Worm (Caenorhabditis elegans) whole organism, L4 larva: ENCODE results near the gene spl-1.
A peak's percentile ranks its signal among the peaks of the same experiment; 100 is the strongest.

Experiments
- D1046.2 ChIP-seq: fragments of 200-800 bp; sonication (Bioruptor generic); IDR thresholded peaks from 2 replicates; pipeline ENCODE4 v1.3.6; 2022; ENCODE audit warnings: missing genetic modification characterization, missing compliant biosample characterization
- F10B5.3 ChIP-seq: sonication (generic microtip); optimal IDR thresholded peaks from 2 replicates; lab custom pipeline; 2016; ENCODE audit warnings: mild to moderate bottlenecking, missing genetic modification characterization, missing compliant biosample characterization
- F26F4.8 ChIP-seq: fragments of 200-800 bp; sonication (Bioruptor generic); conservative IDR thresholded peaks from 2 replicates; pipeline ENCODE4 v1.3.6; 2022; ENCODE audit warnings: missing genetic modification characterization, missing compliant biosample characterization
- F37D6.2 ChIP-seq: sonication (generic microtip); optimal IDR thresholded peaks from 2 replicates; lab custom pipeline; 2016; ENCODE audit warnings: mild to moderate bottlenecking, missing genetic modification characterization, missing compliant biosample characterization
- T20F7.1 ChIP-seq: fragments of 200-800 bp; sonication (Bioruptor generic); optimal IDR thresholded peaks from 2 replicates; lab custom pipeline; 2018; ENCODE audit warnings: mild to moderate bottlenecking, missing genetic modification characterization, missing compliant biosample characterization
- Y48G9A.11 ChIP-seq: fragments of 200-800 bp; sonication (Bioruptor generic); IDR thresholded peaks from 2 replicates; pipeline ENCODE4 v1.3.6; 2022; ENCODE audit warnings: missing genetic modification reagents, missing genetic modification characterization, missing compliant biosample characterization
- ZK546.5 ChIP-seq, 2 experiments: sonication (generic microtip); optimal IDR thresholded peaks; 2 replicates each; lab custom pipeline; 2017; ENCODE audit warnings: missing biosample characterization in 2 of 2, missing genetic modification characterization in 2 of 2
- aha-1 ChIP-seq: fragments of 150-350 bp; peaks from one replicate; lab custom pipeline; 2014; ENCODE audit warnings: missing biosample characterization, missing genetic modification characterization
- ama-1 ChIP-seq: fragments of 150-350 bp; optimal IDR thresholded peaks from 2 replicates; lab custom pipeline; 2014; ENCODE audit warnings: inconsistent platforms, mixed read lengths
- ceh-28 ChIP-seq: fragments of 150-350 bp; optimal IDR thresholded peaks from 2 replicates; lab custom pipeline; 2014; ENCODE audit warnings: missing biosample characterization, missing genetic modification reagents, missing genetic modification characterization
- daf-16 ChIP-seq, 3 experiments: sonication (generic microtip); optimal IDR thresholded peaks; 2 replicates each; lab custom pipeline; 2016 to 2017; ENCODE audit warnings: missing genetic modification characterization in 3 of 3, missing genetic modification reagents in 3 of 3, mild to moderate bottlenecking in 2 of 3, missing compliant biosample characterization in 2 of 3, missing biosample characterization in 1 of 3, moderate library complexity in 1 of 3
- daf-8 ChIP-seq: fragments of 200-800 bp; sonication (Bioruptor generic); IDR thresholded peaks from 2 replicates; pipeline ENCODE4 v1.3.6; 2022; ENCODE audit warnings: missing genetic modification characterization, missing compliant biosample characterization
- dmd-6 ChIP-seq: fragments of 200-800 bp; sonication (Bioruptor generic); IDR thresholded peaks from 2 replicates; pipeline ENCODE4 v1.3.6; 2022; ENCODE audit warnings: missing genetic modification reagents, missing genetic modification characterization, missing compliant biosample characterization
- dpl-1 ChIP-seq: fragments of 150-350 bp; optimal IDR thresholded peaks from 2 replicates; lab custom pipeline; 2014; ENCODE audit warnings: missing biosample characterization, missing genetic modification reagents, missing genetic modification characterization
- dve-1 ChIP-seq: sonication (generic microtip); optimal IDR thresholded peaks from 2 replicates; lab custom pipeline; 2017; ENCODE audit warnings: antibody characterized with exemption, mild to moderate bottlenecking, missing genetic modification characterization, missing compliant biosample characterization; ENCODE audit not compliant: insufficient read depth
- hif-1 ChIP-seq, 2 experiments: sonication (generic microtip); optimal IDR thresholded peaks; 2 replicates each; lab custom pipeline; 2016 to 2017; ENCODE audit warnings: missing compliant biosample characterization in 2 of 2, missing genetic modification characterization in 2 of 2, missing genetic modification reagents in 2 of 2, missing genotype in 2 of 2, mild to moderate bottlenecking in 1 of 2
- hlh-11 ChIP-seq: fragments of 200-800 bp; sonication (Bioruptor generic); optimal IDR thresholded peaks from 2 replicates; lab custom pipeline; 2018; ENCODE audit warnings: mild to moderate bottlenecking, missing genetic modification characterization, missing compliant biosample characterization
- jun-1 ChIP-seq: fragments of 150-350 bp; optimal IDR thresholded peaks from 2 replicates; lab custom pipeline; 2014; ENCODE audit warnings: missing biosample characterization, missing genetic modification reagents, missing genetic modification characterization
- lin-38 ChIP-seq: fragments of 200-800 bp; sonication (Bioruptor generic); IDR thresholded peaks from 2 replicates; pipeline ENCODE4 v1.3.6; 2022; ENCODE audit warnings: missing genetic modification reagents, missing genetic modification characterization, missing compliant biosample characterization
- madf-9 ChIP-seq: fragments of 200-800 bp; sonication (Bioruptor generic); conservative IDR thresholded peaks from 2 replicates; pipeline ENCODE4 v1.3.6; 2022; ENCODE audit warnings: missing genetic modification reagents, missing genetic modification characterization, missing compliant biosample characterization
- mep-1 ChIP-seq: fragments of 150-350 bp; sonication (generic microtip); optimal IDR thresholded peaks from 3 replicates; lab custom pipeline; 2014; ENCODE audit warnings: missing biosample characterization, missing genetic modification characterization
- nhr-102 ChIP-seq: sonication (generic microtip); optimal IDR thresholded peaks from 2 replicates; lab custom pipeline; 2016; ENCODE audit warnings: mild to moderate bottlenecking, missing genetic modification characterization, moderate library complexity, missing compliant biosample characterization
- nhr-237 ChIP-seq: sonication (generic microtip); optimal IDR thresholded peaks from 2 replicates; lab custom pipeline; 2017; ENCODE audit warnings: missing biosample characterization, missing genetic modification characterization
- nhr-28 ChIP-seq: fragments of 150-350 bp; optimal IDR thresholded peaks from 2 replicates; lab custom pipeline; 2014; ENCODE audit warnings: missing biosample characterization, missing genetic modification characterization
- nhr-48 ChIP-seq: sonication (generic microtip); optimal IDR thresholded peaks from 2 replicates; lab custom pipeline; 2016; ENCODE audit warnings: mild to moderate bottlenecking, missing genetic modification characterization, missing compliant biosample characterization
- nhr-77 ChIP-seq: fragments of 150-350 bp; optimal IDR thresholded peaks from 2 replicates; lab custom pipeline; 2014; ENCODE audit warnings: missing biosample characterization, missing genetic modification characterization
- php-3 ChIP-seq: fragments of 200-800 bp; sonication (Bioruptor generic); IDR thresholded peaks from 2 replicates; pipeline ENCODE4 v1.3.6; 2022; ENCODE audit warnings: missing genetic modification reagents, missing genetic modification characterization, missing compliant biosample characterization
- pqm-1 ChIP-seq: sonication (generic microtip); optimal IDR thresholded peaks from 2 replicates; lab custom pipeline; 2017; ENCODE audit warnings: missing biosample characterization, missing genetic modification characterization
- rbr-2 ChIP-seq: sonication (generic microtip); optimal IDR thresholded peaks from 2 replicates; lab custom pipeline; 2016; ENCODE audit warnings: missing genotype, missing genetic modification characterization, missing compliant biosample characterization
- saeg-2 ChIP-seq: fragments of 200-800 bp; sonication (Bioruptor generic); IDR thresholded peaks from 2 replicates; pipeline ENCODE4 v1.3.6; 2022; ENCODE audit warnings: missing genetic modification reagents, missing genetic modification characterization, missing compliant biosample characterization
- set-16 ChIP-seq: fragments of 200-800 bp; sonication (Bioruptor generic); IDR thresholded peaks from 2 replicates; pipeline ENCODE4 v1.3.6; 2022; ENCODE audit warnings: missing genetic modification reagents, missing genetic modification characterization, missing compliant biosample characterization
- skn-1 ChIP-seq: fragments of 150-350 bp; optimal IDR thresholded peaks from 2 replicates; lab custom pipeline; 2014; ENCODE audit warnings: missing biosample characterization, missing genetic modification characterization
- snpc-1.2 ChIP-seq: fragments of 200-800 bp; sonication (Bioruptor generic); IDR thresholded peaks from 2 replicates; pipeline ENCODE4 v1.3.6; 2022; ENCODE audit warnings: missing genetic modification reagents, missing genetic modification characterization, missing compliant biosample characterization
- spr-1 ChIP-seq: sonication (generic microtip); optimal IDR thresholded peaks from 2 replicates; lab custom pipeline; 2016; ENCODE audit warnings: mild to moderate bottlenecking, missing genetic modification characterization, missing compliant biosample characterization
- spr-3 ChIP-seq: fragments of 200-800 bp; sonication (Bioruptor generic); optimal IDR thresholded peaks from 2 replicates; lab custom pipeline; 2018; ENCODE audit warnings: mild to moderate bottlenecking, missing genetic modification characterization, missing compliant biosample characterization
- tag-97 ChIP-seq: fragments of 200-800 bp; sonication (Bioruptor generic); IDR thresholded peaks from 2 replicates; pipeline ENCODE4 v1.3.6; 2022; ENCODE audit warnings: missing genetic modification characterization, missing compliant biosample characterization
- unc-62 ChIP-seq, 3 experiments: fragments of 150-350 bp in 1 of 3; sonication (generic microtip); optimal IDR thresholded peaks in 2 of 3; peaks in 1 of 3; 1 replicate in 1 of 3; 2 replicates in 2 of 3; lab custom pipeline; 2014 to 2017; ENCODE audit warnings: missing biosample characterization in 3 of 3, missing genetic modification characterization in 3 of 3, missing genetic modification reagents in 3 of 3, missing genotype in 1 of 3
- vab-7 ChIP-seq: fragments of 200-800 bp; sonication (Bioruptor generic); IDR thresholded peaks from 2 replicates; pipeline ENCODE4 v1.3.6; 2022; ENCODE audit warnings: missing genetic modification reagents, missing genetic modification characterization, missing compliant biosample characterization
- zip-11 ChIP-seq: fragments of 200-800 bp; sonication (Bioruptor generic); IDR thresholded peaks from 2 replicates; pipeline ENCODE4 v1.3.6; 2022; ENCODE audit warnings: missing genetic modification characterization, missing compliant biosample characterization
- zip-2 ChIP-seq: fragments of 150-350 bp; optimal IDR thresholded peaks from 2 replicates; lab custom pipeline; 2014; ENCODE audit warnings: missing biosample characterization, missing genetic modification characterization

The spl-1 gene

DNA sequence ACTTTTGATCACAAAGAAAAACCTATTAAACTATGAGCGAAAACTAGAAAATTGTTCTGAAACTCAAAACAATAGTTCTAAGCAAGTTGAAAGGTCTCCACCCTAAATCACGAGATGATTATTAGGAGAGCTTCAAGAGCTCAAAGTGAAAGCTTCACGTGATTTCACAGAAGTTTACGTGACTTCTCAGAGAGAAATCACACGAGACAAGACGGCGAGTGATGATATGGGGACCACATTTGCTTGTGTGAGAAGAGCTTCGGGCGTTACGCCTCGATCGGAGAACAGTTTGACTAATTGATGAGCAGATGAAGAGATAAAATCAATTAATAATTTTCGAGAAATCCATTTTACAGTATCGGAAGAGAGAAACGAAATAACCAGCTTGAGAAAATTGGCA is 18.0 kb downstream of the spl-1 start:
- no peak for TF ChIP-seq jun-1
- TF ChIP-seq hif-1 (tag; optimal IDR thresholded peaks at IDR 0.05; lab: Kevin White, UChicago), result peak in 1 of 2 experiments; percentile 85
- TF ChIP-seq ceh-28 (tag; lab: Kevin White, UChicago), result no peak
- TF ChIP-seq hlh-11 (tag; lab: Kevin White, UChicago), result peak; percentile 27
- TF ChIP-seq, all 104 proteins: peak for 2

DNA sequence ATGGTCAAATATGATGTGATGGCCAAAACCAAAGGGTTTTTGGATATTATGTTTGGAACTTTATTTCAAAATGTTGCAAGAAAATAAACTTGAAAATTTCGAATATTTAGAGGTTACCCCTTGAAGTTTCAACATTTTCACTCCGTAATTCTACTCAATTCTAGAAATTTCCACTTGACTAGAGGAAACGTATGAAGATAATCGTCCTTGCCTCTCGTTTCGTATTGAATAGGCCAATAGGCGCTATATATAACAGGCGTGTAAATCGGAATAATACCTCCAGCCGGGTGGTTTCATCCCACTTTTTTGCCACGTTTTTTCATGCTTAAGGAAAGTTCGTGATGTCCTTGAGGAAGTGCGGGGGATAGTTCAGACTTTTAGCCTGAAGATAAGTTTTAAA is 39.7 kb downstream of the spl-1 start:
- TF ChIP-seq unc-62 (GFP tag; optimal IDR thresholded peaks at IDR 0.05 in 1 of 2; lab: Kevin White, UChicago) (peak in 1 of 2 experiments; percentile 74), unc-62 (tag; optimal IDR thresholded peaks at IDR 0.05; lab: Kevin White, UChicago) (no peak), zip-11 (GFP tag; lab: Robert Waterston, UW) (no peak)

DNA sequence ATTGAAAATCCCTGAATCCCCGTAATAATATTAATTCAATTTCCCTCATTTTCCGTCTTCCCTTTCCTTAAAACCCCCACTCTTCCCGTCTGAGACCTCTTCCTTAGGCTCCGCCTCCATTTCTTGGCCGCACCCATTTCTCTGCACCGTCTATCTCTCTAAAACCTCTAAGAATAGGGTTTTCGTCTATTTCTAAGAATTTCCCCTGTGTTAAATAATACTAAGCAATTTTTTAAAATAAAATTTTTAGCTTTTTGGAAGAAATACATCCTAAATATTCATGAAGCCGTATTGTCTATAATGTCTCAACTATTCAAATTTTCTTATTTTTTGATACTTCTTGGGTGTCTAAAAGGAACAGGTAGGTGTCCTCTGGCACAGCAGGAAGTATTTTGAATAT is 43.5 kb downstream of the spl-1 start, which contains the start of gene cdh-8:
Gene cdh-8 (plus strand): TSS at position 301 of the 400 bp plus-strand sequence.
- TF ChIP-seq lin-38 (no peak), D1046.2 (GFP tag; lab: Robert Waterston, UW) (no peak), jun-1 (no peak), daf-8 (GFP tag; lab: Robert Waterston, UW) (no peak), F26F4.8 (GFP tag; lab: Robert Waterston, UW) (no peak), nhr-48 (tag; lab: Kevin White, UChicago) (no peak), mep-1 (tag; lab: Kevin White, UChicago) (no peak), ama-1 (no peak), spr-1 (tag; lab: Kevin White, UChicago) (no peak), rbr-2 (tag; lab: Kevin White, UChicago) (no peak), zip-2 (tag; lab: Kevin White, UChicago) (no peak), dpl-1 (GFP tag; lab: Kevin White, UChicago) (no peak), nhr-237 (tag; lab: Kevin White, UChicago) (no peak), skn-1 (tag; lab: Kevin White, UChicago) (no peak), pqm-1 (tag; lab: Kevin White, UChicago) (no peak)

DNA sequence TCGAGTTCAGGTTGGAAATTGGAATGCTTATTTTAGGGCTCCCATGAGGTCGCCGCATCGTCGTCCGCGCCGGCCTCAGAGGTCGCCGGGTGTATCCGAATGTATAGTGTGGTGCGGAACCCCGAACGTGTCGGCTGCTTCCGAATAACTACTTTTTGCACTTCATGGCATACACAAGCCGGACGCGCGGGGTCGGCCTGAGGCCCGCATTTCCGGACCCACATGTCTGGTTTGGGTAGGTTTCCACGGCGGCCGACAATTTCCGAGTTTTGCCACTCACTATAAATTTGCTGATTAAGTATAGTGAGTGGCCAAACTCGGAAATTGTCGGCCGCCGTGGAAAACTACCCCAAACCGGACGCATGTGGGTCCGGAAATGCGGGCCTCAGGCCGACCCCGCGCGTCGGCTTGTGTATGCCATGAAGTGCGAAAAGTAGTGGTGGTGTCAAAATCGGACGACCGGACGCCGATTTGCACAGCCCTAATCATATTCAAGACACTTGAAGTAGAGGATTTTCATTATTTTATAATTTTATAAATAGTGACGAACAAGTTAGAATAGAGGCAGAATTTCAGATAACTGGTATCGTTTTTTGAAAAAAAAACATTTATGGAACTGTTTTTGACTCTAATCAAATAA is 44.7 kb downstream of the spl-1 start:
- TF ChIP-seq set-16 (GFP tag; lab: Robert Waterston, UW) (peak; percentile 55), Y48G9A.11 (GFP tag; lab: Robert Waterston, UW) (0 out of 2 replicates have a peak, but pooled peaks have one; percentile 45), ZK546.5 (tag; optimal IDR thresholded peaks at IDR 0.05; lab: Kevin White, UChicago) (no peak)

DNA sequence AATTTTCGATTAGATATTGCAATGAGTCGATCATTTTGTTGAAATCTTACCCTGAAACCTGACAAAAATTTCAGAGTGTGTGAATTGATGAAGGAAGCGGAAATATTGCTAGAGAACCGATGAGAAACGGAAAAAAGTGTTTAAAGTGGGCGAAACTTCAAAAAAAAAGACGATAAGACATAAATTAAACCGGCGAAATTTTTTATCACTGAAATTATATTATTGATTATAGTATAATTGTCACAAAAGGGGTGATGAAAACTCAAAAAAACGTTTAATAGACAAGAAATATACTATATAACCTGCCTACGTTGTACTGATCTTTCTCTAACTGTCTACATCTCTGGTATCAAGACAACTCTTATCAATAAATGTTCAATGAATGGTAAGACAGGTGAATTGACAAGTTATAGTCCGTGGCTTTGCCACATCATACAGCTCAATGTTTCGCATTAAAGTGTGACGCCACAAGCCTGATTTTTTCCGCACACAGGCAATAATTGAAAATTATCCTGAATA is 45.8 kb downstream of the spl-1 start, which contains the start of gene pxmp-4:
Gene pxmp-4 (minus strand): TSS at position 51 of the 519 bp plus-strand sequence.
- TF ChIP-seq madf-9 (no peak), dmd-6 (peak; percentile 74), tag-97 (GFP tag; lab: Robert Waterston, UW) (no peak), pqm-1 (tag; lab: Kevin White, UChicago) (peak; percentile 50), saeg-2 (GFP tag; lab: Robert Waterston, UW) (no peak), spr-3 (no peak), zip-11 (GFP tag; lab: Robert Waterston, UW) (no peak), nhr-237 (tag; lab: Kevin White, UChicago) (no peak), daf-16 (GFP tag; optimal IDR thresholded peaks at IDR 0.05; lab: Kevin White, UChicago) (no peak), daf-16 (tag; optimal IDR thresholded peaks at IDR 0.05; lab: Kevin White, UChicago) (peak; percentile 58), F37D6.2 (tag; lab: Kevin White, UChicago) (no peak), nhr-28 (peak; percentile 68), T20F7.1 (no peak), F10B5.3 (tag; lab: Kevin White, UChicago) (no peak), dve-1 (tag; lab: Kevin White, UChicago) (peak; percentile 74), skn-1 (tag; lab: Kevin White, UChicago) (no peak), hlh-11 (tag; lab: Kevin White, UChicago) (peak; percentile 19), nhr-77 (tag; lab: Kevin White, UChicago) (no peak), snpc-1.2 (GFP tag; lab: Robert Waterston, UW) (no peak), php-3 (GFP tag; lab: Robert Waterston, UW) (peak; percentile 79; the same call in 1 of the 2 replicates), rbr-2 (tag; lab: Kevin White, UChicago) (no peak), unc-62 (GFP tag; optimal IDR thresholded peaks at IDR 0.05 in 1 of 2; lab: Kevin White, UChicago) (peak in 1 of 2 experiments; percentile 85), unc-62 (tag; optimal IDR thresholded peaks at IDR 0.05; lab: Kevin White, UChicago) (no peak), nhr-48 (tag; lab: Kevin White, UChicago) (peak; percentile 35), ZK546.5 (tag; optimal IDR thresholded peaks at IDR 0.05; lab: Kevin White, UChicago) (no peak), vab-7 (GFP tag; lab: Robert Waterston, UW) (no peak), nhr-102 (tag; lab: Kevin White, UChicago) (no peak), aha-1 (tag; lab: Kevin White, UChicago) (no peak)
